Worm (Caenorhabditis elegans) whole organism, young adult: Measurements from ENCODE around the gene F20C5.7.

Experiments
- D2030.7 ChIP-seq: fragments of 200-800 bp; sonication (Bioruptor generic); IDR thresholded peaks from 2 replicates; pipeline ENCODE4 v1.3.6; 2022; ENCODE audit warnings: missing genetic modification reagents, missing genetic modification characterization, missing compliant biosample characterization
- F22D6.2 ChIP-seq: sonication (generic microtip); optimal IDR thresholded peaks from 2 replicates; lab custom pipeline; 2016; ENCODE audit warnings: mild to moderate bottlenecking, missing genetic modification characterization, missing compliant biosample characterization
- F39B2.1 ChIP-seq: fragments of 200-800 bp; sonication (Bioruptor generic); IDR thresholded peaks from 2 replicates; pipeline ENCODE4 v1.3.6; 2022; ENCODE audit warnings: missing genetic modification reagents, missing genetic modification characterization, missing compliant biosample characterization
- F52B5.7 ChIP-seq: sonication (generic microtip); optimal IDR thresholded peaks from 2 replicates; lab custom pipeline; 2016; ENCODE audit warnings: mild to moderate bottlenecking, missing genetic modification characterization, missing compliant biosample characterization
- F57A8.1 ChIP-seq: fragments of 200-800 bp; sonication (Bioruptor generic); optimal IDR thresholded peaks from 2 replicates; lab custom pipeline; 2018; ENCODE audit warnings: mild to moderate bottlenecking, missing genetic modification characterization, moderate library complexity, missing compliant biosample characterization
- F57C9.4 ChIP-seq: sonication (generic microtip); optimal IDR thresholded peaks from 2 replicates; lab custom pipeline; 2017; ENCODE audit warnings: mild to moderate bottlenecking, missing genetic modification characterization, missing compliant biosample characterization
- T26A5.8 ChIP-seq: sonication (generic microtip); optimal IDR thresholded peaks from 2 replicates; lab custom pipeline; 2016; ENCODE audit warnings: missing genetic modification characterization, missing compliant biosample characterization
- Y53F4B.3 ChIP-seq: fragments of 200-800 bp; sonication (Bioruptor generic); IDR thresholded peaks from 2 replicates; pipeline ENCODE4 v1.3.6; 2022; ENCODE audit warnings: missing genetic modification reagents, missing genetic modification characterization, missing compliant biosample characterization
- Y56A3A.18 ChIP-seq: fragments of 200-800 bp; sonication (Bioruptor generic); IDR thresholded peaks from 2 replicates; pipeline ENCODE4 v1.3.6; 2022; ENCODE audit warnings: missing genetic modification reagents, missing genetic modification characterization, missing compliant biosample characterization
- Y67H2A.10 ChIP-seq: fragments of 200-800 bp; sonication (Bioruptor generic); conservative IDR thresholded peaks from 2 replicates; pipeline ENCODE4 v1.3.6; 2022; ENCODE audit warnings: missing genetic modification reagents, missing genetic modification characterization, missing compliant biosample characterization
- Y79H2A.3 ChIP-seq: fragments of 200-800 bp; sonication (Bioruptor generic); conservative IDR thresholded peaks from 2 replicates; pipeline ENCODE4 v1.3.6; 2022; ENCODE audit warnings: missing genetic modification reagents, missing genetic modification characterization, missing compliant biosample characterization
- ama-1 ChIP-seq, 3 experiments: fragments of 150-350 bp in 1 of 3; sonication (generic microtip) in 2 of 3; optimal IDR thresholded peaks; 2 replicates each; lab custom pipeline; 2014 to 2018; ENCODE audit warnings: missing biosample characterization in 2 of 3, missing genetic modification characterization in 2 of 3, missing genetic modification reagents in 2 of 3
- aptf-3 ChIP-seq: fragments of 200-800 bp; sonication (Bioruptor generic); IDR thresholded peaks from 2 replicates; pipeline ENCODE4 v1.3.6; 2022; ENCODE audit warnings: missing genetic modification characterization, missing compliant biosample characterization
- atf-7 ChIP-seq: sonication (generic microtip); optimal IDR thresholded peaks from 2 replicates; lab custom pipeline; 2017; ENCODE audit warnings: mild to moderate bottlenecking, missing genetic modification characterization, missing compliant biosample characterization
- athp-1 ChIP-seq: sonication (generic microtip); optimal IDR thresholded peaks from 2 replicates; lab custom pipeline; 2017; ENCODE audit warnings: mild to moderate bottlenecking, missing genetic modification characterization, missing compliant biosample characterization
- attf-3 ChIP-seq: fragments of 200-800 bp; sonication (Bioruptor generic); conservative IDR thresholded peaks from 2 replicates; pipeline ENCODE4 v1.3.6; 2022; ENCODE audit warnings: missing genetic modification reagents, missing genetic modification characterization, missing compliant biosample characterization
- cebp-1 ChIP-seq, 2 experiments: fragments of 200-800 bp in 1 of 2; sonication (Bioruptor generic) in 1 of 2; sonication (generic microtip) in 1 of 2; IDR thresholded peaks in 1 of 2; optimal IDR thresholded peaks in 1 of 2; 2 replicates each; pipeline versions ENCODE4 v1.3.6 to Lab custom; 2017 to 2022; ENCODE audit warnings: missing compliant biosample characterization in 2 of 2, missing genetic modification characterization in 2 of 2, mild to moderate bottlenecking in 1 of 2, missing genetic modification reagents in 1 of 2, moderate library complexity in 1 of 2
- ceh-58 ChIP-seq: fragments of 200-800 bp; sonication (Bioruptor generic); IDR thresholded peaks from 2 replicates; pipeline ENCODE4 v1.3.6; 2022; ENCODE audit warnings: missing genetic modification characterization, missing compliant biosample characterization
- chd-7 ChIP-seq: sonication (generic microtip); optimal IDR thresholded peaks from 2 replicates; lab custom pipeline; 2016; ENCODE audit warnings: mild to moderate bottlenecking, missing genetic modification characterization, moderate library complexity, missing compliant biosample characterization
- dpff-1 ChIP-seq: sonication (generic microtip); optimal IDR thresholded peaks from 2 replicates; lab custom pipeline; 2017; ENCODE audit warnings: mild to moderate bottlenecking, missing genetic modification characterization, missing compliant biosample characterization
- efl-1 ChIP-seq: fragments of 150-350 bp; optimal IDR thresholded peaks from 2 replicates; lab custom pipeline; 2014; ENCODE audit warnings: missing biosample characterization, missing genetic modification reagents, missing genetic modification characterization
- ekl-4 ChIP-seq: fragments of 200-800 bp; sonication (Bioruptor generic); IDR thresholded peaks from 2 replicates; pipeline ENCODE4 v1.3.6; 2022; ENCODE audit warnings: missing genetic modification reagents, missing genetic modification characterization, missing compliant biosample characterization
- hlh-12 ChIP-seq: sonication (generic microtip); optimal IDR thresholded peaks from 2 replicates; lab custom pipeline; 2016; ENCODE audit warnings: missing genetic modification characterization, missing compliant biosample characterization
- hrde-1 ChIP-seq: sonication (generic microtip); optimal IDR thresholded peaks from 2 replicates; lab custom pipeline; 2016; ENCODE audit warnings: missing genetic modification characterization, mild to moderate bottlenecking, missing compliant biosample characterization, moderate library complexity, missing genotype, missing genetic modification reagents, borderline replicate concordance
- let-526 ChIP-seq: fragments of 200-800 bp; sonication (Bioruptor generic); IDR thresholded peaks from 2 replicates; pipeline ENCODE4 v1.3.6; 2022; ENCODE audit warnings: missing genetic modification reagents, missing genetic modification characterization, missing compliant biosample characterization
- lin-26 ChIP-seq: fragments of 200-800 bp; sonication (Bioruptor generic); IDR thresholded peaks from 2 replicates; pipeline ENCODE4 v1.3.6; 2022; ENCODE audit warnings: missing genetic modification reagents, missing genetic modification characterization, missing compliant biosample characterization
- lin-54 ChIP-seq: fragments of 200-800 bp; sonication (Bioruptor generic); optimal IDR thresholded peaks from 2 replicates; lab custom pipeline; 2018; ENCODE audit warnings: mild to moderate bottlenecking, missing genetic modification characterization, missing compliant biosample characterization
- lsy-27 ChIP-seq: sonication (generic microtip); optimal IDR thresholded peaks from 2 replicates; lab custom pipeline; 2017; ENCODE audit warnings: missing genetic modification characterization, mild to moderate bottlenecking, missing compliant biosample characterization, antibody characterized with exemption, missing genotype, borderline replicate concordance; ENCODE audit not compliant: insufficient read depth
- madf-10 ChIP-seq: sonication (generic microtip); optimal IDR thresholded peaks from 2 replicates; lab custom pipeline; 2016; ENCODE audit warnings: mild to moderate bottlenecking, missing genetic modification characterization, missing compliant biosample characterization
- madf-8 ChIP-seq: fragments of 200-800 bp; sonication (Bioruptor generic); conservative IDR thresholded peaks from 2 replicates; pipeline ENCODE4 v1.3.6; 2022; ENCODE audit warnings: missing genetic modification reagents, missing genetic modification characterization, missing compliant biosample characterization
- mxl-1 ChIP-seq: sonication (generic microtip); optimal IDR thresholded peaks from 2 replicates; lab custom pipeline; 2016; ENCODE audit warnings: missing genetic modification characterization, missing compliant biosample characterization
- nfya-2 ChIP-seq: fragments of 200-800 bp; sonication (Bioruptor generic); IDR thresholded peaks from 2 replicates; pipeline ENCODE4 v1.3.6; 2022; ENCODE audit warnings: missing genetic modification reagents, missing genetic modification characterization, missing compliant biosample characterization
- nhr-179 ChIP-seq: sonication (generic microtip); optimal IDR thresholded peaks from 2 replicates; lab custom pipeline; 2016; ENCODE audit warnings: mild to moderate bottlenecking, missing genetic modification characterization, missing compliant biosample characterization
- pbrm-1 ChIP-seq: fragments of 200-800 bp; sonication (Bioruptor generic); IDR thresholded peaks from 2 replicates; pipeline ENCODE4 v1.3.6; 2022; ENCODE audit warnings: missing genetic modification reagents, missing genetic modification characterization, missing compliant biosample characterization
- rcor-1 ChIP-seq: fragments of 200-800 bp; sonication (Bioruptor generic); IDR thresholded peaks from 2 replicates; pipeline ENCODE4 v1.3.6; 2022; ENCODE audit warnings: missing genetic modification reagents, missing genetic modification characterization, missing compliant biosample characterization
- rpc-1 ChIP-seq, 2 experiments: fragments of 150-350 bp in 1 of 2; sonication (generic microtip) in 1 of 2; optimal IDR thresholded peaks; 2 replicates each; lab custom pipeline; 2014 to 2018; ENCODE audit warnings: missing biosample characterization in 1 of 2, missing genetic modification characterization in 1 of 2, missing genetic modification reagents in 1 of 2, missing genotype in 1 of 2
- sea-2 ChIP-seq: fragments of 200-800 bp; sonication (Bioruptor generic); IDR thresholded peaks from 2 replicates; pipeline ENCODE4 v1.3.6; 2022; ENCODE audit warnings: missing genetic modification characterization, missing compliant biosample characterization
- snpc-3.4 ChIP-seq: sonication (generic microtip); optimal IDR thresholded peaks from 2 replicates; lab custom pipeline; 2017; ENCODE audit warnings: missing genetic modification characterization, mild to moderate bottlenecking, missing compliant biosample characterization, antibody characterized with exemption, moderate library complexity, missing genotype, missing genetic modification reagents
- unc-130 ChIP-seq: sonication (generic microtip); optimal IDR thresholded peaks from 2 replicates; lab custom pipeline; 2016; ENCODE audit warnings: missing genetic modification reagents, missing genetic modification characterization, missing compliant biosample characterization
- zim-3 ChIP-seq: sonication (generic microtip); optimal IDR thresholded peaks from 2 replicates; lab custom pipeline; 2017; ENCODE audit warnings: mild to moderate bottlenecking, missing genetic modification characterization, moderate library complexity, missing compliant biosample characterization
- ztf-18 ChIP-seq: sonication (generic microtip); optimal IDR thresholded peaks from 2 replicates; lab custom pipeline; 2016; ENCODE audit warnings: missing genotype, mild to moderate bottlenecking, missing genetic modification characterization, missing compliant biosample characterization
- ztf-25 ChIP-seq: fragments of 200-800 bp; sonication (Bioruptor generic); IDR thresholded peaks from 2 replicates; pipeline ENCODE4 v1.3.6; 2022; ENCODE audit warnings: missing genetic modification reagents, missing genetic modification characterization, missing compliant biosample characterization
- ztf-26 ChIP-seq: sonication (generic microtip); optimal IDR thresholded peaks from 2 replicates; lab custom pipeline; 2017; ENCODE audit warnings: missing genetic modification characterization, missing compliant biosample characterization
- ztf-6 ChIP-seq: fragments of 200-800 bp; sonication (Bioruptor generic); IDR thresholded peaks from 2 replicates; pipeline ENCODE4 v1.3.6; 2022; ENCODE audit warnings: missing genetic modification reagents, missing genetic modification characterization, missing compliant biosample characterization

The F20C5.7 gene

DNA sequence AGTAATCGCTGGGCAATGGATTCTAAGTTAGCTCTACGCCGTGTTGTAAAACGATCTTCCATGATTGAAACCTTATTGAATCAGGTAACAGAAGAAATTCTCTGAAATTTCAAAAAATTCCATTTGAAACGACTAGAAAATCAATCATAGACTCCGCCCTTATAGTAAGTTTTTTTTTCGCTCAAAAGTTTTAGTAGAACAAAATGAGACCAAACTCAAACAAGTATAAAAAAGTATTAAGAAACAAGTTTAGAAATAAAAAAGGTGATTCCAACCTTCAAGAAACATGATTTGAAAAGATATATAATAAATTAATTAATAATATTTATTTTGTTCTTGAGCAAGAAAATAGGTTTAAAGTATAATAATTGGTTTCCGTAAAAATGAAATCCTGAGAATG is 32.6 kb upstream of the F20C5.7 start, which contains the start of gene C33D9.6:
Gene C33D9.6, minus strand, starts transcription at position 101 of the 400 bp plus-strand sequence.
- TF ChIP-seq cebp-1 (GFP tag; IDR thresholded peaks at IDR 0.05; lab: Robert Waterston, UW) (no peak), cebp-1 (tag; optimal IDR thresholded peaks at IDR 0.05; lab: Kevin White, UChicago) (no peak), nfya-2 (GFP tag; lab: Robert Waterston, UW) (no peak), Y67H2A.10 (GFP tag; lab: Robert Waterston, UW) (no peak), F39B2.1 (GFP tag; lab: Robert Waterston, UW) (no peak), F22D6.2 (tag; lab: Kevin White, UChicago) (no peak), dpff-1 (tag; lab: Kevin White, UChicago) (no peak), madf-8 (GFP tag; lab: Robert Waterston, UW) (no peak), ama-1 (optimal IDR thresholded peaks at IDR 0.05; lab: Kevin White, UChicago) (no peak), ama-1 (GFP tag; optimal IDR thresholded peaks at IDR 0.05; lab: Kevin White, UChicago) (no peak), rpc-1 (optimal IDR thresholded peaks at IDR 0.05; lab: Kevin White, UChicago) (no peak), rpc-1 (tag; optimal IDR thresholded peaks at IDR 0.05; lab: Kevin White, UChicago) (no peak), pbrm-1 (GFP tag; lab: Robert Waterston, UW) (no peak), zim-3 (no peak), lin-26 (GFP tag; lab: Robert Waterston, UW) (no peak), Y79H2A.3 (GFP tag; lab: Robert Waterston, UW) (no peak), D2030.7 (GFP tag; lab: Robert Waterston, UW) (no peak), ztf-25 (GFP tag; lab: Robert Waterston, UW) (no peak), T26A5.8 (tag; lab: Kevin White, UChicago) (no peak), ekl-4 (GFP tag; lab: Robert Waterston, UW) (no peak), lin-54 (no peak)

DNA sequence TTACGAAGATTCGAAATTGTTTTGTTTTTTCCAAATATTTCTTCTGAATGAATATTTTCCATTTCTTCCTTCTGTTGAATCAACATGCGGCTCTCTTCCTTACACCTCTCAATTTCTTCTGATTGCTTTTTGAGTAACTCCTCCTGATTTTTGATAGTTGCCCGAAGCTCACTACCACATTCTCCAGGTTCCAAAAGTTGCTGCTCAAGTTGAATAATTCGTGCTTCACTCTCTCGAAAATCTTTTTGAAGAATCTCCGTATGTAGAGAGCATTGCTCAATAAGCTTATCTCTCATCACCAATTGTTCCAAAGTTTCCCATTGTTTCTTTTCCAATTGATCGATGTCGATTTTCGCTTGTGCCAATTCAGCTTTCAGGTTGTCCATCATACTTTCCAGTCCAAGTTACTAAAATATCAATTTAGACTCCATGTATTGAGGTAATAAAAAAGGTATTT is 27.3 kb upstream of the F20C5.7 start, which contains the start of gene F20C5.6:
Gene F20C5.6, minus strand, starts transcription at position 407 of the 457 bp plus-strand sequence.
- TF ChIP-seq snpc-3.4 (tag; lab: Kevin White, UChicago) (no peak), sea-2 (GFP tag; lab: Robert Waterston, UW) (no peak)

DNA sequence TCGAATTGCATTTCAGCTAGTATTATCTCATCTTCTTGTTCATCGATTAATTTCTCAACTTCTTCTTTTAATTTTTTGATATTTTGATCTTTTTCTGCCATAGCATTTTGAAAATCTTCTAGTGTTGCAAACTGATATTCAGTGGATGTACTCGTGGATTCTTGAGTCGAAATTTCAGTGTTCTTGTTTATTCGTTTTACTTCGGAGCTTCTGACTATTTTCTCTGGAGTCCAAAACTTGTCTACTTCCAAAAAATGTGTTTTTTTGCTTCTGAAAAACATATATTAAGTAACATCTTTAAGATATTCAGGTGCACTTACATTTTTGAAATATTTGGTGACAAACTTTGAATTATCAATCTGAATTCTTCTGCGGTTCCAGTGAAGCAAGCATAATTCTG is 24.0 kb upstream of the F20C5.7 start, which contains the start of gene F20C5.5:
Gene F20C5.5, minus strand, starts transcription at position 101 of the 400 bp plus-strand sequence.
- TF ChIP-seq ztf-6 (GFP tag; lab: Robert Waterston, UW) (no peak), F52B5.7 (tag; lab: Kevin White, UChicago) (no peak), efl-1 (no peak), Y67H2A.10 (GFP tag; lab: Robert Waterston, UW) (no peak), aptf-3 (no peak), madf-10 (no peak), hlh-12 (tag; lab: Kevin White, UChicago) (no peak), chd-7 (tag; lab: Kevin White, UChicago) (no peak), ztf-26 (tag; lab: Kevin White, UChicago) (no peak), mxl-1 (tag; lab: Kevin White, UChicago) (no peak)
- TF ChIP-seq, all 124 proteins: peak for 0

DNA sequence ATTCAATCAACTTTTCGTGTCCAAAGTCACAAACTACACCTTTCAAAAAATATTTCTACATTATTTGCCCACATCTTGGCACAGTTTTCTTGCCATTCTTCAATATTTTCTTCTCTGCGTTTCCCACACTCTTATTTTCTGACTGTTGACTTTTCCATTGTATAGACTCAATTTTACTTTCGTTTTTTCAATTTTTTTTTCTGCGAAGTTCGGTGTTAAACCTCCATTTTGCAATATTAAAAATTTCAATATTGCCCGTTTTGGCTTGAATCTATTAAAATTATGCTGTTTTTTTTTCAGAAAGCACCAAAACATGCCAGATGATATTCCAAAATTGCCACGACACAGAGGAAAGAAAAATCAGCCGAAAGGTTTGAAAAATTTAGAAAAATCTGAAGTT is 19.1 kb upstream of the F20C5.7 start, which contains the start of gene cdc-50.B:
Gene cdc-50.B, plus strand, starts transcription at position 301 of the 400 bp plus-strand sequence.
- no peak for TF ChIP-seq atf-7
- no peak for TF ChIP-seq Y53F4B.3 (GFP tag; lab: Robert Waterston, UW)
- no peak for TF ChIP-seq unc-130
- no peak for TF ChIP-seq attf-3 (GFP tag; lab: Robert Waterston, UW)
- TF ChIP-seq ztf-18 (tag; lab: Kevin White, UChicago): no peak
- no peak for TF ChIP-seq Y56A3A.18 (GFP tag; lab: Robert Waterston, UW)
- no peak for TF ChIP-seq F57C9.4 (tag; lab: Kevin White, UChicago)
- TF ChIP-seq F57A8.1 (GFP tag; lab: Kevin White, UChicago): no peak
- no peak for TF ChIP-seq Y79H2A.3 (GFP tag; lab: Robert Waterston, UW)
- no peak for TF ChIP-seq let-526 (GFP tag; lab: Robert Waterston, UW)
- TF ChIP-seq rcor-1 (GFP tag; lab: Robert Waterston, UW): no peak
- no peak for TF ChIP-seq ceh-58
- TF ChIP-seq lsy-27 (tag; lab: Kevin White, UChicago): no peak
- no peak for TF ChIP-seq ztf-26 (tag; lab: Kevin White, UChicago)
- TF ChIP-seq T26A5.8 (tag; lab: Kevin White, UChicago): no peak
- TF ChIP-seq nhr-179 (tag; lab: Kevin White, UChicago): no peak
- TF ChIP-seq hrde-1 (tag; lab: Kevin White, UChicago): no peak
- no peak for TF ChIP-seq athp-1 (tag; lab: Kevin White, UChicago)
